Worm (Caenorhabditis elegans): ENCODE measurements around the gene abts-3.

The abts-3 gene

ce11 chrII:6148369-6148768 is 15.7 kb downstream of the abts-3 start (continued):
- TF ChIP-seq snu-23 (GFP tag; optimal IDR thresholded peaks at IDR 0.05) = no peak

- TF ChIP-seq skn-1 (tag; optimal IDR thresholded peaks at IDR 0.05) = no peak
- TF ChIP-seq ceh-82 (tag; optimal IDR thresholded peaks at IDR 0.05) = peak in 1 of 3 experiments; percentile 9
- no peak for TF ChIP-seq nhr-90 (tag; optimal IDR thresholded peaks at IDR 0.05; ENCODE audit: poor library complexity)
- TF ChIP-seq nhr-71 (tag; optimal IDR thresholded peaks at IDR 0.05) = no peak
- TF ChIP-seq fos-1 (tag; optimal IDR thresholded peaks at IDR 0.05) = no peak
- TF ChIP-seq nhr-237 (tag; optimal IDR thresholded peaks at IDR 0.05) = no peak
- no peak for TF ChIP-seq irx-1 (tag; optimal IDR thresholded peaks at IDR 0.05)
- TF ChIP-seq lin-14 (GFP tag; optimal IDR thresholded peaks at IDR 0.05) = peak; percentile 69
- TF ChIP-seq tlp-1 (tag; optimal IDR thresholded peaks at IDR 0.05) = no peak
- TF ChIP-seq fkh-10 (GFP tag; optimal IDR thresholded peaks at IDR 0.05) = peak; percentile 94
- no peak for TF ChIP-seq mab-9 (GFP tag; IDR thresholded peaks at IDR 0.05)
- no peak for TF ChIP-seq unc-86 (tag; optimal IDR thresholded peaks at IDR 0.05)
- TF ChIP-seq egl-13 (tag; optimal IDR thresholded peaks at IDR 0.05) = peak; percentile 5
Observed at ce11 chrII:6149434-6149833, 16.7 kb downstream of the abts-3 start.

ce11 chrII:6158111-6158510 is 25.4 kb downstream of the abts-3 start:
- no peak for TF ChIP-seq ztf-11 (tag; optimal IDR thresholded peaks at IDR 0.05)
- TF ChIP-seq vab-15 (tag; optimal IDR thresholded peaks at IDR 0.05) = no peak
- TF ChIP-seq nhr-12 (tag; optimal IDR thresholded peaks at IDR 0.05) = no peak
- no peak for TF ChIP-seq mdl-1 (tag; optimal IDR thresholded peaks at IDR 0.05)
- TF ChIP-seq nhr-77 (tag; optimal IDR thresholded peaks at IDR 0.05) = no peak
- no peak for TF ChIP-seq nhr-47 (tag; optimal IDR thresholded peaks at IDR 0.05)
- TF ChIP-seq ztf-4 (tag; optimal IDR thresholded peaks at IDR 0.05) = no peak

- TF ChIP-seq isw-1 (GFP tag; IDR thresholded peaks at IDR 0.05) (no peak), efl-1 (optimal IDR thresholded peaks at IDR 0.05) (no peak), efl-1 (GFP tag; optimal IDR thresholded peaks at IDR 0.05 in 1 of 2) (peak in 1 of 2 experiments; percentile 35), zag-1 (tag; optimal IDR thresholded peaks at IDR 0.05) (no peak), aha-1 (tag; optimal IDR thresholded peaks at IDR 0.05) (no peak)
Observed at ce11 chrII:6160994-6161393, 28.3 kb downstream of the abts-3 start, which contains the start of gene exp-1. exp-1 (minus strand) TSS chrII:6161094.

- TF ChIP-seq ztf-4 (tag; optimal IDR thresholded peaks at IDR 0.05) (no peak), elt-3 (tag; optimal IDR thresholded peaks at IDR 0.05) (no peak), mef-2 (tag; optimal IDR thresholded peaks at IDR 0.05) (no peak), lin-14 (GFP tag; optimal IDR thresholded peaks at IDR 0.05) (peak; percentile 14), fkh-10 (GFP tag; optimal IDR thresholded peaks at IDR 0.05) (peak; percentile 64)
Observed at ce11 chrII:6165152-6165551, 32.5 kb downstream of the abts-3 start.

ce11 chrII:6168714-6169113 is 36.0 kb downstream of the abts-3 start:
- TF ChIP-seq nhr-77 (tag; optimal IDR thresholded peaks at IDR 0.05) (no peak), Y116A8C.19 (tag; optimal IDR thresholded peaks at IDR 0.05; ENCODE audit: borderline replicate concordance) (no peak), hpl-2 (GFP tag; optimal IDR thresholded peaks at IDR 0.05) (no peak), lin-35 (GFP tag; optimal IDR thresholded peaks at IDR 0.05) (no peak), unc-130 (tag; optimal IDR thresholded peaks at IDR 0.05) (no peak), elt-2 (tag; optimal IDR thresholded peaks at IDR 0.05) (no peak), blmp-1 (tag; optimal IDR thresholded peaks at IDR 0.05) (no peak)

All from whole organism, L1 larva.